Worm (Caenorhabditis elegans) whole organism, L2 larva: ENCODE results near the gene gfm-1.

Experiments
- F13H6.1 ChIP-seq: sonication (generic microtip); optimal IDR thresholded peaks from 2 replicates; lab custom pipeline; 2016; ENCODE audit warnings: missing genetic modification characterization, missing compliant biosample characterization
- ZK546.5 ChIP-seq: sonication (generic microtip); optimal IDR thresholded peaks from 2 replicates; lab custom pipeline; 2017; ENCODE audit warnings: missing biosample characterization, missing genetic modification characterization
- aly-2 ChIP-seq: fragments of 150-350 bp; optimal IDR thresholded peaks from 2 replicates; lab custom pipeline; 2014; ENCODE audit warnings: missing biosample characterization, missing genetic modification characterization
- ceh-82 ChIP-seq: fragments of 150-350 bp; optimal IDR thresholded peaks from 2 replicates; lab custom pipeline; 2014; ENCODE audit warnings: missing biosample characterization, missing genetic modification characterization
- lin-39 ChIP-seq: fragments of 150-350 bp; optimal IDR thresholded peaks from 2 replicates; lab custom pipeline; 2014; ENCODE audit warnings: missing biosample characterization, missing genetic modification reagents, missing genetic modification characterization
- nhr-23 ChIP-seq: fragments of 150-350 bp; optimal IDR thresholded peaks from 2 replicates; lab custom pipeline; 2014; ENCODE audit warnings: missing biosample characterization, missing genetic modification reagents, missing genetic modification characterization
- nhr-25 ChIP-seq: fragments of 150-350 bp; sonication (generic microtip); optimal IDR thresholded peaks from 3 replicates; lab custom pipeline; 2014; ENCODE audit warnings: missing biosample characterization, missing genetic modification characterization
- nhr-77 ChIP-seq: fragments of 150-350 bp; optimal IDR thresholded peaks from 2 replicates; lab custom pipeline; 2014; ENCODE audit warnings: missing biosample characterization, missing genetic modification characterization
- snpc-4 ChIP-seq: fragments of 150-350 bp; optimal IDR thresholded peaks from 2 replicates; lab custom pipeline; 2014; ENCODE audit warnings: missing biosample characterization, missing genetic modification characterization
- unc-39 ChIP-seq: fragments of 150-350 bp; optimal IDR thresholded peaks from 2 replicates; lab custom pipeline; 2014; ENCODE audit warnings: missing biosample characterization, missing genetic modification characterization
- unc-62 ChIP-seq: fragments of 150-350 bp; optimal IDR thresholded peaks from 2 replicates; lab custom pipeline; 2014; ENCODE audit warnings: missing biosample characterization, missing genetic modification reagents, missing genetic modification characterization

- TF ChIP-seq nhr-25 (tag; lab: Kevin White, UChicago) (no peak), nhr-23 (tag; lab: Kevin White, UChicago) (no peak), lin-39 (tag; lab: Kevin White, UChicago) (no peak), F13H6.1 (tag; lab: Kevin White, UChicago) (no peak), snpc-4 (tag; lab: Kevin White, UChicago) (no peak), aly-2 (tag; lab: Kevin White, UChicago) (no peak), ZK546.5 (no peak), unc-39 (tag; lab: Kevin White, UChicago) (no peak), unc-62 (no peak), ceh-82 (no peak), nhr-77 (tag; lab: Kevin White, UChicago) (no peak)
These were observed 38.3 kb upstream of the gfm-1 start, which contains the start of gene F42G4.6 for ce11 chrII:13078848-13079428.
